Fruit fly (Drosophila melanogaster) whole organism: ENCODE results near the gene CG13737.

Experiments
- CG8478 ChIP-seq: fragments of >200 bp; optimal IDR thresholded peaks from 2 replicates; lab custom pipeline; 2018; ENCODE audit warnings: inconsistent platforms
- Dll ChIP-seq: fragments of >200 bp; optimal IDR thresholded peaks from 2 replicates; lab custom pipeline; 2017
- EcR ChIP-seq, 2 experiments: fragments of >200 bp; optimal IDR thresholded peaks; 2 replicates each; lab custom pipeline; 2017; ENCODE audit warnings: missing biosample characterization in 2 of 2, missing genetic modification characterization in 2 of 2, missing genetic modification reagents in 2 of 2
- pan ChIP-seq: fragments of >200 bp; optimal IDR thresholded peaks from 2 replicates; lab custom pipeline; 2017
- psq ChIP-seq: fragments of >200 bp; optimal IDR thresholded peaks from 2 replicates; lab custom pipeline; 2017
- usp ChIP-seq: fragments of >200 bp; optimal IDR thresholded peaks from 2 replicates; lab custom pipeline; 2017; ENCODE audit warnings: missing biosample characterization, missing genetic modification characterization, mixed read lengths

The CG13737 gene

DNA sequence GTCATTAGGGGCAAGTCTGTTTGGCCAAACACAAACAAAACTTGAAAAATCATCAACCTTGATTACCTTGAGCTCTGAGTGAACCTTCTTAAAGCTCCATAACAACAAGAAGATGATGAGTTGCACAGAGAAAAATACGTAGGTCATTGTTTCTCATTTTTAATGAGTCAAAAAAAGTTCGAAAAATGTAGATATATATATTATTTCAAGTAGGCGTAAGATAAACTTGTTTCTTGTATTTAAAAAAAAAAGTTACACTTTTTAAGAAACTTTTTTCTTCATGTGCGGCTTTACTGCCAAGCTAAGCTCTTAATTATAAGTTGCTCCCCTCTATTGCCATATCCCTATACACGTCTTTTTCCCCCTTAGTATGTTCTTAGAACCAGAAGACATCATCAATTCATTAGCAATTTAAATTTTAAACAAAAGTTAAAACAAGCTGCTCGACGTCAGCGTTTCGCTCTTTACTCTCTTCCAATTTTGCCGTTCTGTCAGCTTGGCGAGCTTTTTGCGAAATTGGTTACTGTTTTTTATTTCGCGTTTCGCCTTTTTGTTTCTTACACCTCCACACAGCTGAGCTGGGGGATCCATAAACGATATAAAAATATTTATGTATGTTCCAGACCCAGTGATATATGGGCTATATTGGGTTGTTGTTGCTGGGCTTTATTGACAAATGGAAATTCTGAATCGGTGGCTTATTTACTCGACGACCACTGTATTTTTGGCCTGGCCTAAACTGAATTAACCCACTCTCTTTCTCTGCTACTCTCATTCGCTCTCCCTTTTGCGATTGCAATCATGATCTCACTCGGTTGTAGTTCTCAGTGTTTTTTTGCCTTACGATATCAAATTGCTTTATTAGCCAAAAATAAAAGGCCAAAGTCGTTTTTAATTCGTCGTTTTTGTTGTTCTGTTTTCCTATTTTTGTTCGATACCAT is 44.8 kb downstream of the CG13737 start:
- TF ChIP-seq Dll (lab: Kevin White, UChicago) = no peak
- TF ChIP-seq psq (lab: Kevin White, UChicago) = no peak
- no peak for TF ChIP-seq EcR (GFP tag; optimal IDR thresholded peaks at IDR 0.05; lab: Kevin White, UChicago)
- TF ChIP-seq CG8478 (lab: Kevin White, UChicago) = no peak
- no peak for TF ChIP-seq usp (GFP tag; lab: Kevin White, UChicago)
- TF ChIP-seq pan = no peak

DNA sequence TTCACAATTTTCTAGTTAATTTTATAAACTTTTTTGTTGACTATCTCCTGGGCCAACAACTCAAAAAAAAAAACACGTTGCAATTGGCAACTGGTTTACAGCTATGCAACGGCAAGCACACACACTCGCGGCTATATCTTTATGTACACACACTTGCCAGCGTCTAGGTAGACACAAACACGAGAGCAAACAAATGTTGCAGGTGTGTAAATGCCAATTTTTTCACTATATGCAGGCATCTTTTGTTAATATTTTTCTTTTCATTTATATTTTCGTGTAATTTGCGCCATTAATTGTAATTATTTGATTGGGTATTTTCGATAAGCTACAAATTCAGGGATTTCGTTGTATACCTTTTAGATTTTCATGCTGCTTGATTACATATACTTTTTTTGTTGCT is 45.9 kb downstream of the CG13737 start:
- TF ChIP-seq Dll (lab: Kevin White, UChicago) (no peak), psq (lab: Kevin White, UChicago) (no peak), EcR (GFP tag; optimal IDR thresholded peaks at IDR 0.05; lab: Kevin White, UChicago) (no peak), usp (GFP tag; lab: Kevin White, UChicago) (no peak), CG8478 (lab: Kevin White, UChicago) (no peak), pan (no peak)

DNA sequence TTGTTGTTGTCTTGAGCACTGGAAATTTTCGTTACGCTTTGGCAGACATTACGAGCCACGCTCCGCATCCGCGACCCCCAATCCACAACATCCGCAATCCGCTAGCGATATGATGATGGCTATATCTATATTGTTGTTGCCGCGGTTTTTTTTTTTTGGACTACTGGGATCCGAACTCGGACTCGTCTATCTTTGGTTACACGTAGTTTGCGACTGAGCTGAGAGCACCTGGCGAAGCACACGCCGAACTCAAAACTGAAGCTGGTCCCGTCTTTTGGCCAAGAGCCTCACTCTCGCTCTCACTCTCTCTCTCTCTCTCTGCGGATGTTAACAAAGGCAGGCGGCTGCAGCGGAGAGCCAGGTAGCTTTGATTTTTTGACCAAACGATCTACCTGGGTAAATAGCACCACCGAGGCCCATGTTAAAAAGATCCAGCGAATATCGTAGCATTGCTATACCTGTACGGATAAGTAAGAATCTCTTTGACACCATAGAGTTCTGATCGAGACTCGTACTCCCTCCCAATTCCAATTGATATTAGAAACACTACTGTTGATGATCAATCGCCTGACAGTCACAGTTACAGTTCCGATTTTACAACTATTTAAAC is 46.4 kb downstream of the CG13737 start, which contains the start of gene Rgl:
Gene Rgl (minus strand): TSS at position 219 of the 610 bp plus-strand sequence.
- TF ChIP-seq Dll (lab: Kevin White, UChicago) = peak; percentile 92
- TF ChIP-seq psq (lab: Kevin White, UChicago) = no peak

dm6 chr3L:13928769-13929594 is 50.2 kb downstream of the CG13737 start, which contains the start of the genes CG8833 and DCTN1-p150:
TSS of gene CG8833 (minus strand) at chr3L:13929000.
TSS of gene DCTN1-p150 (plus strand) at chr3L:13929387.
- TF ChIP-seq usp (GFP tag; lab: Kevin White, UChicago) (no peak), pan (no peak)
